Fruit fly (Drosophila melanogaster) whole organism, embryonic: ENCODE results near the gene yrt.

ENCODE experiments used
- Atf-2 ChIP-seq: fragments of 200-800 bp; sonication (Bioruptor generic); optimal IDR thresholded peaks from 2 replicates; lab custom pipeline; 2016; ENCODE audit warnings: missing biosample characterization, missing genetic modification characterization
- C15 ChIP-seq: fragments of 200-800 bp; sonication (Bioruptor generic); IDR thresholded peaks from 3 replicates; pipeline ENCODE4 v1.3.6; 2022; ENCODE audit warnings: missing biosample characterization, missing genetic modification characterization
- CG11085 ChIP-seq: fragments of 200-800 bp; sonication (Bioruptor generic); IDR thresholded peaks from 2 replicates; pipeline ENCODE4 v1.3.6; 2022; ENCODE audit warnings: missing biosample characterization, missing genetic modification characterization
- CG12071 ChIP-seq: fragments of 200-800 bp; sonication (Bioruptor generic); optimal IDR thresholded peaks from 3 replicates; lab custom pipeline; 2018; ENCODE audit warnings: missing biosample characterization, mild to moderate bottlenecking, missing genetic modification characterization
- CG12236 ChIP-seq: fragments of 200-800 bp; sonication (Bioruptor generic); optimal IDR thresholded peaks from 2 replicates; lab custom pipeline; 2016; ENCODE audit warnings: missing biosample characterization, missing genetic modification characterization
- CG12659 ChIP-seq: fragments of 200-800 bp; sonication (Bioruptor generic); optimal IDR thresholded peaks from 3 replicates; lab custom pipeline; 2017; ENCODE audit warnings: mild to moderate bottlenecking, missing biosample characterization, missing genetic modification reagents, missing genetic modification characterization
- CG13894 ChIP-seq: fragments of 200-800 bp; sonication (Bioruptor generic); optimal IDR thresholded peaks from 3 replicates; lab custom pipeline; 2018; ENCODE audit warnings: missing biosample characterization, mild to moderate bottlenecking, missing genetic modification characterization, moderate library complexity
- CG15514 ChIP-seq: fragments of 200-800 bp; sonication (Bioruptor generic); optimal IDR thresholded peaks from 3 replicates; lab custom pipeline; 2017; ENCODE audit warnings: missing biosample characterization, missing genetic modification characterization, mild to moderate bottlenecking, moderate library complexity, missing genetic modification reagents
- CG1603 ChIP-seq: fragments of 200-800 bp; sonication (Bioruptor generic); optimal IDR thresholded peaks from 2 replicates; lab custom pipeline; 2019; ENCODE audit warnings: missing biosample characterization, mild to moderate bottlenecking, missing genetic modification characterization, moderate library complexity
- CG18262 ChIP-seq: fragments of 200-800 bp; optimal IDR thresholded peaks from 3 replicates; lab custom pipeline; 2019; ENCODE audit warnings: missing biosample characterization, mild to moderate bottlenecking, missing genetic modification characterization, moderate library complexity
- CG2199 ChIP-seq: fragments of 200-800 bp; sonication (Bioruptor generic); IDR thresholded peaks from 3 replicates; pipeline ENCODE4 v1.3.6; 2022; ENCODE audit warnings: missing biosample characterization, missing genetic modification characterization
- CG2202 ChIP-seq: fragments of 200-800 bp; sonication (Bioruptor generic); optimal IDR thresholded peaks from 2 replicates; lab custom pipeline; 2018; ENCODE audit warnings: missing biosample characterization, mild to moderate bottlenecking, missing genetic modification characterization
- CG2678 ChIP-seq: fragments of 200-800 bp; sonication (Bioruptor generic); optimal IDR thresholded peaks from 3 replicates; lab custom pipeline; 2019; ENCODE audit warnings: missing biosample characterization, mild to moderate bottlenecking, missing genetic modification characterization, moderate library complexity
- CG3726 ChIP-seq: fragments of 200-800 bp; sonication (Bioruptor generic); IDR thresholded peaks from 3 replicates; pipeline ENCODE4, ENCODE4 v1.3.6; 2022; ENCODE audit warnings: missing biosample characterization, missing genetic modification characterization
- CG3995 ChIP-seq: fragments of 200-800 bp; sonication (Bioruptor generic); optimal IDR thresholded peaks from 3 replicates; lab custom pipeline; 2016; ENCODE audit warnings: missing biosample characterization, missing genetic modification characterization
- CG4424 ChIP-seq: fragments of 200-800 bp; sonication (Bioruptor generic); optimal IDR thresholded peaks from 3 replicates; lab custom pipeline; 2016; ENCODE audit warnings: missing biosample characterization, missing genetic modification characterization
- CG6765 ChIP-seq: fragments of 200-800 bp; sonication (Bioruptor generic); optimal IDR thresholded peaks from 3 replicates; lab custom pipeline; 2017; ENCODE audit warnings: missing biosample characterization, mild to moderate bottlenecking, missing genetic modification characterization
- CG7839 ChIP-seq: fragments of 200-800 bp; sonication (Bioruptor generic); optimal IDR thresholded peaks from 3 replicates; lab custom pipeline; 2018; ENCODE audit warnings: missing biosample characterization, mild to moderate bottlenecking, missing genetic modification characterization, moderate library complexity
- CG8290 ChIP-seq, 3 experiments: fragments of 200-800 bp; sonication (Bioruptor generic); optimal IDR thresholded peaks; 2 replicates each; lab custom pipeline; 2016 to 2019; ENCODE audit warnings: missing biosample characterization in 3 of 3, missing genetic modification characterization in 3 of 3, mild to moderate bottlenecking in 2 of 3, moderate library complexity in 1 of 3
- CG8765 ChIP-seq: fragments of 200-800 bp; sonication (Bioruptor generic); IDR thresholded peaks from 2 replicates; pipeline ENCODE4 v1.3.6; 2022; ENCODE audit warnings: missing biosample characterization, missing genetic modification characterization
- CG9437 ChIP-seq: fragments of 200-800 bp; sonication (Bioruptor generic); optimal IDR thresholded peaks from 2 replicates; lab custom pipeline; 2018; ENCODE audit warnings: missing biosample characterization, mild to moderate bottlenecking, missing genetic modification characterization
- CG9797 ChIP-seq: fragments of 200-800 bp; sonication (Bioruptor generic); optimal IDR thresholded peaks from 3 replicates; lab custom pipeline; 2018; ENCODE audit warnings: missing biosample characterization, mild to moderate bottlenecking, missing genetic modification characterization
- CG9817 ChIP-seq: fragments of 200-800 bp; sonication (Bioruptor generic); optimal IDR thresholded peaks from 2 replicates; lab custom pipeline; 2018; ENCODE audit warnings: missing biosample characterization, mild to moderate bottlenecking, missing genetic modification characterization, moderate library complexity
- CG9932 ChIP-seq: fragments of 200-800 bp; sonication (Bioruptor generic); IDR thresholded peaks from 2 replicates; pipeline ENCODE4 v1.3.6; 2022; ENCODE audit warnings: missing biosample characterization, missing genetic modification characterization
- CoRest ChIP-seq: fragments of 200-800 bp; sonication (Bioruptor generic); optimal IDR thresholded peaks from 3 replicates; lab custom pipeline; 2018; ENCODE audit warnings: missing biosample characterization, mild to moderate bottlenecking, missing genetic modification characterization, moderate library complexity
- ERR ChIP-seq: fragments of 200-800 bp; sonication (Bioruptor generic); optimal IDR thresholded peaks from 2 replicates; lab custom pipeline; 2016; ENCODE audit warnings: missing biosample characterization, missing genetic modification characterization
- Fer1 ChIP-seq: fragments of 200-800 bp; sonication (Bioruptor generic); optimal IDR thresholded peaks from 2 replicates; lab custom pipeline; 2017; ENCODE audit warnings: missing biosample characterization, mild to moderate bottlenecking, missing genetic modification characterization
- Fer3 ChIP-seq: fragments of 200-800 bp; sonication (Bioruptor generic); optimal IDR thresholded peaks from 2 replicates; lab custom pipeline; 2018; ENCODE audit warnings: missing biosample characterization, mild to moderate bottlenecking, missing genetic modification characterization, moderate library complexity
- Nf-YC ChIP-seq: fragments of 200-800 bp; optimal IDR thresholded peaks from 3 replicates; lab custom pipeline; 2019; ENCODE audit warnings: missing biosample characterization, mild to moderate bottlenecking, missing genetic modification characterization, moderate library complexity
- NfI ChIP-seq: fragments of 200-800 bp; sonication (Bioruptor generic); optimal IDR thresholded peaks from 3 replicates; lab custom pipeline; 2018; ENCODE audit warnings: missing biosample characterization, mild to moderate bottlenecking, missing genetic modification characterization, moderate library complexity
- PHDP ChIP-seq: fragments of 200-800 bp; sonication (Bioruptor generic); optimal IDR thresholded peaks from 3 replicates; lab custom pipeline; 2018; ENCODE audit warnings: missing biosample characterization, mild to moderate bottlenecking, missing genetic modification characterization, moderate library complexity
- Pdp1 ChIP-seq, 2 experiments: fragments of 200-800 bp; sonication (Bioruptor generic); optimal IDR thresholded peaks; 3 replicates each; lab custom pipeline; 2016; ENCODE audit warnings: missing biosample characterization in 2 of 2, missing genetic modification characterization in 2 of 2, mild to moderate bottlenecking in 1 of 2, moderate library complexity in 1 of 2
- Sox100B ChIP-seq: fragments of 200-800 bp; sonication (Bioruptor generic); optimal IDR thresholded peaks from 3 replicates; lab custom pipeline; 2018; ENCODE audit warnings: missing biosample characterization, mild to moderate bottlenecking, missing genetic modification characterization
- al ChIP-seq: fragments of 200-800 bp; sonication (Bioruptor generic); IDR thresholded peaks from 2 replicates; pipeline ENCODE4 v1.3.6; 2022; ENCODE audit warnings: missing biosample characterization, missing genetic modification characterization
- caup ChIP-seq: fragments of 200-800 bp; sonication (Bioruptor generic); optimal IDR thresholded peaks from 3 replicates; lab custom pipeline; 2017; ENCODE audit warnings: missing biosample characterization, mild to moderate bottlenecking, missing genetic modification characterization, moderate library complexity; ENCODE audit not compliant: severe bottlenecking
- disco-r ChIP-seq: fragments of 200-800 bp; sonication (Bioruptor generic); optimal IDR thresholded peaks from 2 replicates; lab custom pipeline; 2016; ENCODE audit warnings: missing biosample characterization, missing genetic modification characterization
- dysf ChIP-seq: fragments of 200-800 bp; sonication (Bioruptor generic); IDR thresholded peaks from 3 replicates; pipeline ENCODE4 v1.3.6; 2022; ENCODE audit warnings: missing biosample characterization, missing genetic modification characterization
- eve ChIP-seq, 2 experiments: fragments of >200 bp; optimal IDR thresholded peaks; 2 replicates each; lab custom pipeline; 2017; ENCODE audit warnings: missing biosample characterization in 2 of 2, missing genetic modification characterization in 2 of 2
- exex ChIP-seq: fragments of 200-800 bp; sonication (Bioruptor generic); optimal IDR thresholded peaks from 4 replicates; lab custom pipeline; 2018; ENCODE audit warnings: missing biosample characterization, mild to moderate bottlenecking, missing genetic modification characterization, moderate library complexity
- fd3F ChIP-seq: fragments of 200-800 bp; sonication (Bioruptor generic); optimal IDR thresholded peaks from 2 replicates; lab custom pipeline; 2018; ENCODE audit warnings: missing biosample characterization, mild to moderate bottlenecking, missing genetic modification characterization, moderate library complexity
- fru ChIP-seq: fragments of >200 bp; optimal IDR thresholded peaks from 2 replicates; lab custom pipeline; 2017
- gem ChIP-seq: fragments of 200-800 bp; sonication (Bioruptor generic); optimal IDR thresholded peaks from 2 replicates; lab custom pipeline; 2019; ENCODE audit warnings: missing biosample characterization, mild to moderate bottlenecking, missing genetic modification characterization, moderate library complexity
- grau ChIP-seq: fragments of 200-800 bp; optimal IDR thresholded peaks from 3 replicates; lab custom pipeline; 2019; ENCODE audit warnings: missing biosample characterization, mild to moderate bottlenecking, missing genetic modification characterization, moderate library complexity
- insv ChIP-seq, 2 experiments: fragments of 200-800 bp; sonication (Bioruptor generic); optimal IDR thresholded peaks; 3 replicates each; lab custom pipeline; 2016 to 2018; ENCODE audit warnings: missing biosample characterization in 2 of 2, missing genetic modification characterization in 2 of 2
- lab ChIP-seq: fragments of 200-800 bp; sonication (Bioruptor generic); optimal IDR thresholded peaks from 3 replicates; lab custom pipeline; 2017; ENCODE audit warnings: missing biosample characterization, missing genetic modification characterization, mild to moderate bottlenecking, moderate library complexity, missing genetic modification reagents
- nau ChIP-seq: fragments of 200-800 bp; sonication (Bioruptor generic); optimal IDR thresholded peaks from 3 replicates; lab custom pipeline; 2017; ENCODE audit warnings: missing biosample characterization, mild to moderate bottlenecking, missing genetic modification characterization, missing genetic modification reagents
- scrt ChIP-seq: fragments of 200-800 bp; sonication (Bioruptor generic); optimal IDR thresholded peaks from 2 replicates; lab custom pipeline; 2018; ENCODE audit warnings: missing biosample characterization, mild to moderate bottlenecking, missing genetic modification characterization, moderate library complexity
- shn ChIP-seq: fragments of 200-800 bp; sonication (Bioruptor generic); optimal IDR thresholded peaks from 3 replicates; lab custom pipeline; 2016; ENCODE audit warnings: missing biosample characterization, missing genetic modification characterization
- tap ChIP-seq: fragments of 200-800 bp; optimal IDR thresholded peaks from 3 replicates; lab custom pipeline; 2019; ENCODE audit warnings: missing biosample characterization, mild to moderate bottlenecking, missing genetic modification characterization, moderate library complexity
- unpg ChIP-seq: fragments of 200-800 bp; sonication (Bioruptor generic); optimal IDR thresholded peaks from 3 replicates; lab custom pipeline; 2018; ENCODE audit warnings: missing biosample characterization, mild to moderate bottlenecking, missing genetic modification characterization, moderate library complexity

The yrt gene

DNA sequence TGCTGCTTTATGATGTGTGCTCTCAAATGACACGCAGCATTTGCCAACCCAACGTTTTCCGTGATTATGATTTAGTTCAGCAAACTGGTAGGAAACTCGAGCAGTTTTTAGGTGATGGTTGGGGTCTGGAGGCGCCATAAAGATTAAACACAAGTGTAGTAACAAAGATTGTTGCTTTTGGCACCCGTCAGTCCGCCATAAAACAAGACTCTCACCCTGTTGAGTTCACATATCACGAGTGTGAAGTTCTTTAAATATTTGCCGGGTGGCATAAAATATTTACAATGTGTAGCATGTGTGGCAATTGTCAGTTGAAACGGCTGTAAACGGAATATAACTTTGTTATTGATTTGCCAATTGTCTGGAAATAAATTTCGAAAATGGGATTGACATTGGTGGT lies 6.9 kb upstream of the yrt start (continued):
- TF ChIP-seq lab (GFP tag; lab: Kevin White, UChicago), result peak; percentile 20
- TF ChIP-seq CG12236, result no peak
- TF ChIP-seq CG9817, result peak; percentile 0
- TF ChIP-seq CG4424 (GFP tag; lab: Kevin White, UChicago), result no peak
- TF ChIP-seq CG12071 (GFP tag; lab: Kevin White, UChicago), result peak; percentile 73
- no peak for TF ChIP-seq CG13894 (tag; lab: Kevin White, UChicago)
- TF ChIP-seq disco-r (GFP tag; lab: Kevin White, UChicago), result peak; percentile 17
- TF ChIP-seq CoRest (tag; lab: Kevin White, UChicago), result peak; percentile 26
- TF ChIP-seq unpg (GFP tag; lab: Kevin White, UChicago), result peak; percentile 48
- no peak for TF ChIP-seq CG3995 (GFP tag; lab: Kevin White, UChicago)
- peak; percentile 12 for TF ChIP-seq CG15514 (GFP tag; lab: Kevin White, UChicago)
- peak in 1 of 2 experiments; percentile 18 for TF ChIP-seq eve (GFP tag; optimal IDR thresholded peaks at IDR 0.05; lab: Kevin White, UChicago)
- TF ChIP-seq ERR (GFP tag; lab: Kevin White, UChicago), result no peak
- no peak for TF ChIP-seq fru (lab: Kevin White, UChicago)
- no peak for TF ChIP-seq CG9437
- no peak for TF ChIP-seq CG3726 (GFP tag; lab: Robert Waterston, UW)
- TF ChIP-seq CG12659 (GFP tag; lab: Kevin White, UChicago), result peak; percentile 21
- TF ChIP-seq scrt (GFP tag; lab: Kevin White, UChicago), result peak; percentile 1
- TF ChIP-seq CG9932, result no peak
- TF ChIP-seq CG2678 (tag; lab: Kevin White, UChicago), result peak; percentile 73
- TF ChIP-seq CG8765 (GFP tag; lab: Robert Waterston, UW), result no peak
- no peak for TF ChIP-seq CG2202 (tag; lab: Kevin White, UChicago)
- TF ChIP-seq tap (tag; lab: Kevin White, UChicago), result peak; percentile 3
- TF ChIP-seq CG6765 (GFP tag; lab: Kevin White, UChicago), result peak; percentile 12
- no peak for TF ChIP-seq exex (tag; lab: Kevin White, UChicago)
- TF ChIP-seq insv (GFP tag; optimal IDR thresholded peaks at IDR 0.05; lab: Kevin White, UChicago), result no peak
- TF ChIP-seq shn (GFP tag; lab: Kevin White, UChicago), result no peak
- no peak for TF ChIP-seq Atf-2 (GFP tag; lab: Kevin White, UChicago)
- TF ChIP-seq CG2199, result no peak
- no peak for TF ChIP-seq al (GFP tag; lab: Robert Waterston, UW)
- peak; percentile 25; the same call in 1 of the 3 replicates for TF ChIP-seq dysf (GFP tag; lab: Robert Waterston, UW)
- peak; percentile 28 for TF ChIP-seq fd3F (GFP tag; lab: Kevin White, UChicago)
- TF ChIP-seq CG18262 (tag; lab: Kevin White, UChicago), result peak; percentile 16
- TF ChIP-seq CG11085, result no peak
- TF ChIP-seq grau (tag; lab: Kevin White, UChicago), result peak; percentile 23
- peak; percentile 8 for TF ChIP-seq NfI (GFP tag; lab: Kevin White, UChicago)
- no peak for TF ChIP-seq CG9797 (GFP tag; lab: Kevin White, UChicago)
- TF ChIP-seq caup (GFP tag; lab: Kevin White, UChicago), result peak; percentile 11
- peak; percentile 67 for TF ChIP-seq PHDP (tag; lab: Kevin White, UChicago)
- no peak for TF ChIP-seq Pdp1 (GFP tag; optimal IDR thresholded peaks at IDR 0.05; lab: Kevin White, UChicago)
- peak; percentile 10 for TF ChIP-seq CG1603
- TF ChIP-seq CG7839 (tag; lab: Kevin White, UChicago), result peak; percentile 17
- TF ChIP-seq Nf-YC (tag; lab: Kevin White, UChicago), result peak; percentile 17
- peak; percentile 0 for TF ChIP-seq nau (GFP tag; lab: Kevin White, UChicago)
- TF ChIP-seq CG8290 (GFP tag; optimal IDR thresholded peaks at IDR 0.05; lab: Kevin White, UChicago), result no peak
- TF ChIP-seq CG8290 (tag; optimal IDR thresholded peaks at IDR 0.05; lab: Kevin White, UChicago), result peak in 1 of 2 experiments; percentile 59
- TF ChIP-seq Fer3, result peak; percentile 24
- TF ChIP-seq gem (tag; lab: Kevin White, UChicago), result peak; percentile 35
- peak; percentile 2 for TF ChIP-seq Fer1 (GFP tag; lab: Kevin White, UChicago)
- no peak for TF ChIP-seq C15 (GFP tag; lab: Robert Waterston, UW)
- TF ChIP-seq Sox100B (GFP tag; lab: Kevin White, UChicago), result peak; percentile 34
